Worm (Caenorhabditis elegans) whole organism, young adult: ENCODE measurements around the gene F40C5.1.

Experiments used
- F57A8.1 ChIP-seq: fragments of 200-800 bp; sonication (Bioruptor generic); optimal IDR thresholded peaks from 2 replicates; lab custom pipeline; 2018; ENCODE audit warnings: mild to moderate bottlenecking, missing genetic modification characterization, moderate library complexity, missing compliant biosample characterization
- Y67H2A.10 ChIP-seq: fragments of 200-800 bp; sonication (Bioruptor generic); conservative IDR thresholded peaks from 2 replicates; pipeline ENCODE4 v1.3.6; 2022; ENCODE audit warnings: missing genetic modification reagents, missing genetic modification characterization, missing compliant biosample characterization
- sea-2 ChIP-seq: fragments of 200-800 bp; sonication (Bioruptor generic); IDR thresholded peaks from 2 replicates; pipeline ENCODE4 v1.3.6; 2022; ENCODE audit warnings: missing genetic modification characterization, missing compliant biosample characterization

DNA sequence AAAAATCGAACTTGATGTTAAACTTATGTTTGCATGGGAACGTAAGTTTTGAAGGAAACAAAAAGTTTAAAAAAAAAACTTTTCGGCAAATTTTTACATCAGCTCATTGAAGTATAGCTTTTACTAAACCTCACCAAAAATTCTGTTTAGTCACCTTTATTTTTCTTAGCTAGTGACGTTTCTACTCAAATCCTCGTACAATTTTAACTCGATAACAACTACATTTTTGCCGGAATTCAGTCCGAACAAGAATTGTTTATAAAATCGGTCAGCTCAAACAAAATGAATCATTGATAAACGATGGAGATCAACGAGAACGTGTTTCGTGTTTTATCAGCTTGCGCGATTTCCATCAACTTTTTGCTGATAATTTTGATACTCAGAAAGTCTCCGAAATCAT, 45.6 kb upstream of the F40C5.1 start, which contains the start of gene str-260:
- no peak for TF ChIP-seq Y67H2A.10 (GFP tag; lab: Robert Waterston, UW)
- no peak for TF ChIP-seq sea-2
- TF ChIP-seq F57A8.1 (GFP tag; lab: Kevin White, UChicago): no peak
